Fruit fly (Drosophila melanogaster) whole organism: ENCODE measurements around the gene Abca3.

Source experiments
- CG8478 ChIP-seq: fragments of >200 bp; optimal IDR thresholded peaks from 2 replicates; lab custom pipeline; 2018; ENCODE audit warnings: inconsistent platforms
- Dll ChIP-seq: fragments of >200 bp; optimal IDR thresholded peaks from 2 replicates; lab custom pipeline; 2017
- EcR ChIP-seq, 2 experiments: fragments of >200 bp; optimal IDR thresholded peaks; 2 replicates each; lab custom pipeline; 2017; ENCODE audit warnings: missing biosample characterization in 2 of 2, missing genetic modification characterization in 2 of 2, missing genetic modification reagents in 2 of 2
- pan ChIP-seq: fragments of >200 bp; optimal IDR thresholded peaks from 2 replicates; lab custom pipeline; 2017
- psq ChIP-seq: fragments of >200 bp; optimal IDR thresholded peaks from 2 replicates; lab custom pipeline; 2017
- usp ChIP-seq: fragments of >200 bp; optimal IDR thresholded peaks from 2 replicates; lab custom pipeline; 2017; ENCODE audit warnings: missing biosample characterization, missing genetic modification characterization, mixed read lengths

Gene Abca3

dm6 chrX:21306485-21307142, at the start of gene Abca3:
Abca3 (minus strand) TSS chrX:21306665.
- TF ChIP-seq pan (lab: Kevin White, UChicago) (no peak), usp (GFP tag; lab: Kevin White, UChicago) (no peak), psq (lab: Kevin White, UChicago) (no peak), EcR (GFP tag; optimal IDR thresholded peaks at IDR 0.05; lab: Kevin White, UChicago) (no peak), CG8478 (lab: Kevin White, UChicago) (no peak), Dll (no peak)

dm6 chrX:21353541-21353940, 47.1 kb upstream of the Abca3 start:
- no peak for TF ChIP-seq pan (lab: Kevin White, UChicago)

dm6 chrX:21351210-21351824, 44.9 kb upstream of the Abca3 start:
- TF ChIP-seq Dll (no peak), EcR (GFP tag; optimal IDR thresholded peaks at IDR 0.05; lab: Kevin White, UChicago) (no peak), CG8478 (lab: Kevin White, UChicago) (peak; percentile 52), pan (lab: Kevin White, UChicago) (no peak), usp (GFP tag; lab: Kevin White, UChicago) (no peak), psq (lab: Kevin White, UChicago) (no peak)

dm6 chrX:21349800-21350309, 43.4 kb upstream of the Abca3 start, which contains the start of the genes peng and sol:
peng (minus strand) TSS chrX:21349843.
sol (plus strand) TSS chrX:21350280.
- TF ChIP-seq EcR (GFP tag; optimal IDR thresholded peaks at IDR 0.05; lab: Kevin White, UChicago) (no peak), Dll (no peak), psq (lab: Kevin White, UChicago) (no peak), usp (GFP tag; lab: Kevin White, UChicago) (no peak), pan (lab: Kevin White, UChicago) (no peak), CG8478 (lab: Kevin White, UChicago) (no peak)

- TF ChIP-seq psq (lab: Kevin White, UChicago) (no peak), EcR (GFP tag; optimal IDR thresholded peaks at IDR 0.05; lab: Kevin White, UChicago) (no peak), CG8478 (lab: Kevin White, UChicago) (no peak), usp (GFP tag; lab: Kevin White, UChicago) (no peak), Dll (no peak), pan (lab: Kevin White, UChicago) (no peak)
Measured at dm6 chrX:21345036-21345500, 38.6 kb upstream of the Abca3 start, which contains the start of gene dod. dod (plus strand) TSS chrX:21345358.

dm6 chrX:21339476-21339931, 33.0 kb upstream of the Abca3 start, which contains the start of the genes tty and fliI:
tty (minus strand) TSS chrX:21339676.
fliI (plus strand) TSS chrX:21339741.
- TF ChIP-seq CG8478 (lab: Kevin White, UChicago) (no peak), usp (GFP tag; lab: Kevin White, UChicago) (no peak), psq (lab: Kevin White, UChicago) (no peak), pan (lab: Kevin White, UChicago) (no peak), EcR (GFP tag; optimal IDR thresholded peaks at IDR 0.05; lab: Kevin White, UChicago) (no peak)

dm6 chrX:21338153-21338552, 31.7 kb upstream of the Abca3 start:
- TF ChIP-seq pan (lab: Kevin White, UChicago) (no peak), psq (lab: Kevin White, UChicago) (no peak), Dll (no peak), EcR (GFP tag; optimal IDR thresholded peaks at IDR 0.05; lab: Kevin White, UChicago) (no peak), CG8478 (lab: Kevin White, UChicago) (no peak), usp (GFP tag; lab: Kevin White, UChicago) (no peak)

dm6 chrX:21337057-21337456, 30.6 kb upstream of the Abca3 start:
- TF ChIP-seq psq (lab: Kevin White, UChicago) (no peak), usp (GFP tag; lab: Kevin White, UChicago) (no peak), pan (lab: Kevin White, UChicago) (no peak), Dll (no peak), CG8478 (lab: Kevin White, UChicago) (no peak), EcR (GFP tag; optimal IDR thresholded peaks at IDR 0.05; lab: Kevin White, UChicago) (no peak)

dm6 chrX:21334522-21335104, 28.1 kb upstream of the Abca3 start:
- TF ChIP-seq Dll (no peak), usp (GFP tag; lab: Kevin White, UChicago) (no peak), EcR (GFP tag; optimal IDR thresholded peaks at IDR 0.05; lab: Kevin White, UChicago) (no peak), pan (lab: Kevin White, UChicago) (no peak), CG8478 (lab: Kevin White, UChicago) (no peak), psq (lab: Kevin White, UChicago) (no peak)

- no peak for TF ChIP-seq psq (lab: Kevin White, UChicago)
- TF ChIP-seq pan (lab: Kevin White, UChicago) = no peak
- no peak for TF ChIP-seq usp (GFP tag; lab: Kevin White, UChicago)
- no peak for TF ChIP-seq EcR (GFP tag; optimal IDR thresholded peaks at IDR 0.05; lab: Kevin White, UChicago)
- no peak for TF ChIP-seq CG8478 (lab: Kevin White, UChicago)
- no peak for TF ChIP-seq Dll
Measured at dm6 chrX:21333135-21333534, 26.7 kb upstream of the Abca3 start.
